Fruit fly (Drosophila melanogaster): ENCODE measurements around the gene stx.

The stx gene

dm6 chrX:10739614-10740436 lies 4.9 kb downstream of the stx start (continued):
- no peak for TF ChIP-seq usp (GFP tag; optimal IDR thresholded peaks at IDR 0.05)
- TF ChIP-seq CG14667 (GFP tag; IDR thresholded peaks at IDR 0.05) = no peak
- TF ChIP-seq Dref (GFP tag; IDR thresholded peaks at IDR 0.05) = no peak
- TF ChIP-seq Dad (GFP tag; optimal IDR thresholded peaks at IDR 0.05) = no peak
- TF ChIP-seq CG15011 (GFP tag; optimal IDR thresholded peaks at IDR 0.05) = no peak
- TF ChIP-seq Hsf (GFP tag; optimal IDR thresholded peaks at IDR 0.05) = no peak
- TF ChIP-seq pho (GFP tag; optimal IDR thresholded peaks at IDR 0.05) = no peak
- no peak for TF ChIP-seq CG34224 (GFP tag; IDR thresholded peaks at IDR 0.05; ENCODE audit: partially characterized antibody)
- TF ChIP-seq CG15696 (tag; optimal IDR thresholded peaks at IDR 0.05) = no peak
- no peak for TF ChIP-seq CG31388 (GFP tag; optimal IDR thresholded peaks at IDR 0.05)
- no peak for TF ChIP-seq slou (GFP tag; optimal IDR thresholded peaks at IDR 0.05)
- TF ChIP-seq Awh (GFP tag; IDR thresholded peaks at IDR 0.05) = no peak
- no peak for TF ChIP-seq Abd-B (GFP tag; optimal IDR thresholded peaks at IDR 0.05)
- no peak for TF ChIP-seq zf30C (GFP tag; optimal IDR thresholded peaks at IDR 0.05)
- TF ChIP-seq CG6813 (GFP tag; optimal IDR thresholded peaks at IDR 0.05) = no peak
- no peak for TF ChIP-seq CG30020 (tag; optimal IDR thresholded peaks at IDR 0.05)
- no peak for TF ChIP-seq pan (optimal IDR thresholded peaks at IDR 0.05)
- TF ChIP-seq pan (GFP tag; optimal IDR thresholded peaks at IDR 0.05 in 1 of 2, IDR thresholded peaks at IDR 0.05 in 1 of 2) = no peak
- TF ChIP-seq nerfin-1 (tag; optimal IDR thresholded peaks at IDR 0.05) = no peak
- no peak for TF ChIP-seq maf-S (GFP tag; optimal IDR thresholded peaks at IDR 0.05)
- no peak for TF ChIP-seq gsb (GFP tag; IDR thresholded peaks at IDR 0.05)
- TF ChIP-seq Pdp1 (GFP tag; optimal IDR thresholded peaks at IDR 0.05) = peak in 1 of 2 experiments; percentile 99
- no peak for TF ChIP-seq CG10565 (GFP tag; optimal IDR thresholded peaks at IDR 0.05)
- peak; percentile 95 for TF ChIP-seq crol (GFP tag; IDR thresholded peaks at IDR 0.05)
- TF ChIP-seq CG11398 (GFP tag; optimal IDR thresholded peaks at IDR 0.05) = no peak
- TF ChIP-seq Sox100B (GFP tag; optimal IDR thresholded peaks at IDR 0.05) = no peak
- TF ChIP-seq Bgb (GFP tag; IDR thresholded peaks at IDR 0.05; ENCODE audit: partially characterized antibody) = peak; percentile 41; the same call in 1 of the 2 replicates
- TF ChIP-seq CG18764 (GFP tag; optimal IDR thresholded peaks at IDR 0.05) = no peak
- TF ChIP-seq ash1 (GFP tag; optimal IDR thresholded peaks at IDR 0.05) = no peak
- no peak for TF ChIP-seq CG8944 (GFP tag; optimal IDR thresholded peaks at IDR 0.05)
- no peak for TF ChIP-seq al (GFP tag; IDR thresholded peaks at IDR 0.05)
- TF ChIP-seq chif (GFP tag; optimal IDR thresholded peaks at IDR 0.05) = no peak
- TF ChIP-seq Dfd (GFP tag; optimal IDR thresholded peaks at IDR 0.05) = no peak
- no peak for TF ChIP-seq CG3281 (GFP tag; optimal IDR thresholded peaks at IDR 0.05)
- no peak for TF ChIP-seq CG3726 (GFP tag; IDR thresholded peaks at IDR 0.05)
- TF ChIP-seq sug (tag; optimal IDR thresholded peaks at IDR 0.05) = peak; percentile 94
- TF ChIP-seq CG32772 (GFP tag; IDR thresholded peaks at IDR 0.05) = no peak
- TF ChIP-seq knrl (GFP tag; IDR thresholded peaks at IDR 0.05; ENCODE audit: partially characterized antibody) = no peak
- no peak for TF ChIP-seq CG6254 (GFP tag; optimal IDR thresholded peaks at IDR 0.05)
- peak; percentile 94 for TF ChIP-seq mirr (GFP tag; optimal IDR thresholded peaks at IDR 0.05)
- TF ChIP-seq bowl (GFP tag; IDR thresholded peaks at IDR 0.05) = no peak
- no peak for TF ChIP-seq Elba2 (GFP tag; optimal IDR thresholded peaks at IDR 0.05)
- no peak for TF ChIP-seq CG2116 (GFP tag; optimal IDR thresholded peaks at IDR 0.05)
- TF ChIP-seq Hr78 (GFP tag; optimal IDR thresholded peaks at IDR 0.05) = peak in 1 of 2 experiments; percentile 23
- no peak for TF ChIP-seq CG15479 (GFP tag; optimal IDR thresholded peaks at IDR 0.05)
- TF ChIP-seq Xbp1 (GFP tag; optimal IDR thresholded peaks at IDR 0.05) = no peak
- no peak for TF ChIP-seq ab (GFP tag; optimal IDR thresholded peaks at IDR 0.05)
- TF ChIP-seq CG2129 (GFP tag; IDR thresholded peaks at IDR 0.05; ENCODE audit: partially characterized antibody) = no peak
- no peak for TF ChIP-seq CG12744 (GFP tag; optimal IDR thresholded peaks at IDR 0.05)
- no peak for TF ChIP-seq CG1233 (GFP tag; optimal IDR thresholded peaks at IDR 0.05)

Measured in whole organism, embryonic.